Worm (Caenorhabditis elegans) whole organism, midembryonic: ENCODE measurements around the gene nhr-59.
"Not testable (repeated sequence)": the region's sequence is repeated elsewhere in the genome, so short reads cannot be mapped to it uniquely, and the experiment has no call there.

ENCODE experiments used
- T22C8.4 ChIP-seq: fragments of 200-800 bp; sonication (Bioruptor generic); IDR thresholded peaks from 2 replicates; pipeline ENCODE4 v1.3.6; 2022; ENCODE audit warnings: missing genetic modification characterization, missing compliant biosample characterization
- cog-1 ChIP-seq: sonication (generic microtip); optimal IDR thresholded peaks from 2 replicates; lab custom pipeline; 2016; ENCODE audit warnings: missing genetic modification characterization, missing compliant biosample characterization
- flt-1 ChIP-seq: fragments of 200-800 bp; sonication (Bioruptor generic); IDR thresholded peaks from 2 replicates; pipeline ENCODE4 v1.3.6; 2022; ENCODE audit warnings: missing genetic modification characterization, missing compliant biosample characterization
- klf-2 ChIP-seq: fragments of 200-800 bp; sonication (Bioruptor generic); conservative IDR thresholded peaks from 2 replicates; pipeline ENCODE4 v1.3.6; 2022; ENCODE audit warnings: missing genetic modification reagents, missing genetic modification characterization, missing compliant biosample characterization
- med-1 ChIP-seq: sonication (generic microtip); optimal IDR thresholded peaks from 2 replicates; lab custom pipeline; 2017; ENCODE audit warnings: missing genetic modification characterization, mild to moderate bottlenecking, missing compliant biosample characterization, antibody characterized with exemption, missing genetic modification reagents; ENCODE audit not compliant: insufficient read depth
- ref-1 ChIP-seq: fragments of 200-800 bp; sonication (Bioruptor generic); conservative IDR thresholded peaks from 2 replicates; pipeline ENCODE4 v1.3.6; 2022; ENCODE audit warnings: missing genetic modification reagents, missing genetic modification characterization, missing compliant biosample characterization
- tab-1 ChIP-seq: fragments of 200-800 bp; sonication (Bioruptor generic); IDR thresholded peaks from 2 replicates; pipeline ENCODE4 v1.3.6; 2022; ENCODE audit warnings: missing genetic modification characterization, missing compliant biosample characterization
- ztf-23 ChIP-seq: fragments of 200-800 bp; sonication (Bioruptor generic); IDR thresholded peaks from 2 replicates; pipeline ENCODE4 v1.3.6; 2022; ENCODE audit warnings: missing genetic modification reagents, missing genetic modification characterization, missing compliant biosample characterization
- ztf-29 ChIP-seq: fragments of 200-800 bp; sonication (Bioruptor generic); IDR thresholded peaks from 2 replicates; pipeline ENCODE4 v1.3.6; 2022; ENCODE audit warnings: missing genetic modification reagents, missing genetic modification characterization, missing compliant biosample characterization

Gene nhr-59

ce11 chrV:2264455-2264854, 13.6 kb downstream of the nhr-59 start, which contains the start of gene nhr-183:
Gene nhr-183, minus strand, starts transcription at chrV:2264634.
- TF ChIP-seq tab-1 (GFP tag; lab: Robert Waterston, UW): no peak
- no peak for TF ChIP-seq flt-1 (GFP tag; lab: Robert Waterston, UW)
- no peak for TF ChIP-seq klf-2 (GFP tag; lab: Robert Waterston, UW)
- no peak for TF ChIP-seq ref-1 (GFP tag; lab: Robert Waterston, UW)
- TF ChIP-seq ztf-29: no peak
- TF ChIP-seq T22C8.4: no peak
- no peak for TF ChIP-seq med-1 (GFP tag; lab: Kevin White, UChicago)
- no peak for TF ChIP-seq cog-1 (tag; lab: Kevin White, UChicago)
- no peak for TF ChIP-seq ztf-23 (GFP tag; lab: Robert Waterston, UW)

DNA sequence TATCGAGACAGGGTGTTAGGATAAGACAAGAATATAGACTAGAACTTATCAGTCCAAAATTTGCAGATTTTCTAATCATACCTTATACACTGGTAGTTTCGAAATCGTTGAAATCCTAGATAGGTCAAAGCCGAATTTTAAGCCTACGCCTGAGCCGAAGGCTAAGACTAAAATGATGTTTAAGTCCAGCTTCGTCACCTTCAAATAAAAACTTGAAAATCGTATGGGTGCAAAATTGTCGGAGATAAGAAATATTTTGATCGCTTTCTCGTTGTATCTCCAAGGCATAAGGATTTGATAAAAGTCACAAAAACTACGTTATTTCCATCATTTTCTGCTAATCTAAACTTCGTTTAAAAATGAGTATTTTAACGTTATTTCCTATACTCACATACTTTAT, 17.4 kb downstream of the nhr-59 start, which contains the start of gene F41B5.12:
F41B5.12 (plus strand) TSS at position 301 of the 400 bp plus-strand sequence.
- TF ChIP-seq T22C8.4 (no peak), ref-1 (GFP tag; lab: Robert Waterston, UW) (no peak), klf-2 (GFP tag; lab: Robert Waterston, UW) (no peak)

DNA sequence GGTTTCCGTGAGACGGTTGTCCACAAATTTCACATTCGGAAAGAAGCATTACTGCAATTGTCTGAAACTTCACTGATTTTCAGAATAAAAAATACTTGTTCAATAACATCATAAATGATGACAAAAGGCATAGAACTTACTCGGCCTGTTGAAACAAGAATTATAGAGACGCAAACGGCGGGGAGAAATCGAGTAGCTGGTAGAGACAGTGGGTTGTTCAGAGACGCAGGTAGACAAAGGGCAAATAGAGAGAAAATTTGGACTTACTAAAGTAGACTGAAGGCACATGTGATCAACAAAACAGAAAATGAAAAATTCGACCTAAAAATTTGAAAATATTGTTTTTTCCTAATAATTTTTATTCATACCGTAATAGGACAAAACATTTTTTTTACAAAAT, 18.3 kb downstream of the nhr-59 start, which contains the start of gene nhr-182:
nhr-182 (minus strand) TSS at position 178 of the 400 bp plus-strand sequence.
- TF ChIP-seq cog-1 (tag; lab: Kevin White, UChicago): no peak
- no peak for TF ChIP-seq tab-1 (GFP tag; lab: Robert Waterston, UW)
- no peak for TF ChIP-seq ztf-23 (GFP tag; lab: Robert Waterston, UW)

DNA sequence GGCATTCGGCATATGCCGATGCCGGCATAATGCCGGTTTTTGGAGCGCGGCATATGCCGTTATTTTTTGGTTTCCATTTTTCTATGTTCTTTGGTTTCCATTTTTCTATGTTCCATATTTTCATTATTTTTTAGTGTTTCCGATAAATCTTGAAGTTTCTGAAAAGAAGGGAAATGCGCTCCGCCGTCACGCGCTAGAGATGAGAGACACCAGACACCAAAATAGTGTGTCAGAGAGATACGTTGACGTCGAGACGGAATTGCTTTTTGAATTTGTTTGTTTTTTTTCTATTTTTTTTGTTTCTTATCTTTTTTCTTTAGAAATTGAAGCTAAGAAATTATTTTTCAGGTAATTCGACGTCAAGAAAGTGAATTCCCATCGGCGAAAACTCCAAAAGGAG, 22.9 kb downstream of the nhr-59 start, which contains the start of gene F41B5.1:
F41B5.1 (plus strand) TSS at position 343 of the 400 bp plus-strand sequence.
- not testable (repeated sequence) for TF ChIP-seq ztf-23 (GFP tag; lab: Robert Waterston, UW); flt-1 (GFP tag; lab: Robert Waterston, UW); cog-1 (tag; lab: Kevin White, UChicago)

DNA sequence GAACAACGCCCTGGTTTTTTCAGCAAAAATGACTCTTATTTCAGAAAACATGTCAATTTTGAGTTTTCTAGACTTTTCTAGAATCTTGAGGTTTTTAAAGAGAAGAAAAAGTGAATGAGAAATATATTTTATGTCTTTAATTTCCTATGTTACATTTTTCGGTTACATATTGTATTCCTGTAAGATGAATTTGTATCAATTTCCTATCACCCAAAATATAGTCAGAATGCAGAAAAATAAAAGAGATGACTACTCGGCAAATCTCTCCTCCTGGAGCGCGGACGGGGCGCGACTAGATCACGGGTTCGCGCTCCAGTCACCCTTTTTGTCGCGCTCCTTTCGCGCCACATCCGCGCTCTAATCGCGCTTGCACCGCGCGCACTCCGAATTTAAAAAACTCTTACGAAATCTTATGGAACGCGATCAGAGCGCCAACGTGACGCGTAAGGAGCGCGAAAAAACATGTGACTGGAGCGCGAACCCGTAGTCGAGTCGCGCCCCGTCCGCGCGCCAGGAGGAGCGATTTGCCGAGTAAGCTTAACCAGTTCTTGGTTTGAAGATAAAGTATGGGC, 23.4 kb downstream of the nhr-59 start, which contains the start of gene str-253:
str-253 (minus strand) TSS at position 51 of the 572 bp plus-strand sequence.
- TF ChIP-seq med-1 (GFP tag; lab: Kevin White, UChicago) (no peak), ref-1 (GFP tag; lab: Robert Waterston, UW) (no peak), klf-2 (GFP tag; lab: Robert Waterston, UW) (no peak), T22C8.4 (no peak), tab-1 (GFP tag; lab: Robert Waterston, UW) (no peak), cog-1 (tag; lab: Kevin White, UChicago) (no peak), flt-1 (GFP tag; lab: Robert Waterston, UW) (no peak), ztf-23 (GFP tag; lab: Robert Waterston, UW) (no peak), ztf-29 (no peak)

DNA sequence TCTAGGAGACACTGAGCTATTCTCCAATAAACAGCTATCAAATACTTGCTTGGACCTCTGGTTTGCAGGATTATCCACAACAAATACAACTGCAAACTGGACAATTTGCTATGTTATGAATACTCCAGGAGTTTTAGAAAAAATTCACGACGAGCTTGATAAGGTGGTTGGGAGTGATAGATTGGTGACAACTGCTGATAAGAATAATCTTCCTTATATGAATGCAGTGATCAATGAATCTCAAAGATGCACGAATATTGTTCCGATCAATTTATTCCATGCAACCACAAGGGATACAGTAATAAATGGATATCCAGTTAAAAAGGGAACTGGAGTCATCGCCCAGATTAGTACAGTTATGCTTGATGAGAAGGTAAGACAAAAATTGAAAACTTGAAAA, 26.3 kb downstream of the nhr-59 start:
- TF ChIP-seq klf-2 (GFP tag; lab: Robert Waterston, UW): no peak
- no peak for TF ChIP-seq flt-1 (GFP tag; lab: Robert Waterston, UW)
- no peak for TF ChIP-seq tab-1 (GFP tag; lab: Robert Waterston, UW)
- no peak for TF ChIP-seq med-1 (GFP tag; lab: Kevin White, UChicago)
- no peak for TF ChIP-seq ztf-29
- no peak for TF ChIP-seq ref-1 (GFP tag; lab: Robert Waterston, UW)
- no peak for TF ChIP-seq T22C8.4
- no peak for TF ChIP-seq ztf-23 (GFP tag; lab: Robert Waterston, UW)

DNA sequence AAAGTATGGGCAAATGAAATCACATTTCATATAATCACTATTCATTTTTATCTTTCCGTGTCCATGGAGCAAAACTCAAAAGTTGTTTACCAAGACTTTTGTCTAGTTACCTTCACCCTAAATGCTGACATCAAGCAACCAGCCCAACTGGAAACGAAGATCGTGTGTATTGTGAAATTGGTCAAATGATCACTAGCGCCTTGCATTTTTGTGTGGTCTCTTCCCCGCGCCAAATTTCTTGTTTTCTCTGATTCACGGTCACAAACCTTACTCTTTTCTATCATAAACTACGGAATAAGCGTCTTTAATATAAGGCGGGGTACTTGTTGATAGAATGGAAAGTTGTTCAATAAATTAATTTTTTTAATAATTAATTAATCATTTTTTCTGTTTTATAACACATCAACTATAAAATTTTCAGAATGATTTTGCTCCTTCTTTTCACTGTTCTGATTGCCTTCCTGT, 27.9 kb downstream of the nhr-59 start, which contains the start of gene cyp-33C7:
cyp-33C7 (plus strand) TSS at position 415 of the 465 bp plus-strand sequence.
- TF ChIP-seq tab-1 (GFP tag; lab: Robert Waterston, UW): no peak
- no peak for TF ChIP-seq flt-1 (GFP tag; lab: Robert Waterston, UW)
- no peak for TF ChIP-seq med-1 (GFP tag; lab: Kevin White, UChicago)
- no peak for TF ChIP-seq klf-2 (GFP tag; lab: Robert Waterston, UW)
- TF ChIP-seq ztf-23 (GFP tag; lab: Robert Waterston, UW): no peak

DNA sequence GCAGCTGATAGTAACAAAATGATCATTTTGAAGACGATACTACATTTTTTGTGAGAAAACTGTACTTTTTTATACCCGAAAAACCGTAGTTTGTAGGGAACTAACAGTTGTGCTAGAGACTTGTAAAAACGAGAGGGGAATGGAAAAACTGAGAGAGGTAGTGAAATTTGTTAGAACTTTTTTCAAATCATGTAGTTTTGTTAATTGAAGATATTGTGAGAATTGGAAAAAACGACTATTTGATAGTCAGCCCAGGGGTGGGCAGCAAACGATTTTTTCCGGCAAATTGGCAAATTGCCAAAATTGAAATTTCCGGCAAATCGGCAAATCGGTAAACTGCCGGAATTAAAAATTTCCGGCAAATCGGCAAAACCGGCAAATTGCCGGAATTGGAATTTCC, 28.8 kb downstream of the nhr-59 start, which contains the start of gene cyp-33C6:
cyp-33C6 (minus strand) TSS at position 101 of the 400 bp plus-strand sequence.
- TF ChIP-seq tab-1 (GFP tag; lab: Robert Waterston, UW): no peak
- TF ChIP-seq flt-1 (GFP tag; lab: Robert Waterston, UW): no peak
- TF ChIP-seq ztf-29: no peak
- no peak for TF ChIP-seq ztf-23 (GFP tag; lab: Robert Waterston, UW)
- no peak for TF ChIP-seq med-1 (GFP tag; lab: Kevin White, UChicago)
- TF ChIP-seq klf-2 (GFP tag; lab: Robert Waterston, UW): no peak
- TF ChIP-seq cog-1 (tag; lab: Kevin White, UChicago): no peak

- TF ChIP-seq flt-1 (GFP tag; lab: Robert Waterston, UW) (no peak), T22C8.4 (no peak), ztf-29 (no peak), ref-1 (GFP tag; lab: Robert Waterston, UW) (no peak), klf-2 (GFP tag; lab: Robert Waterston, UW) (no peak), med-1 (GFP tag; lab: Kevin White, UChicago) (no peak), ztf-23 (GFP tag; lab: Robert Waterston, UW) (no peak), cog-1 (tag; lab: Kevin White, UChicago) (no peak), tab-1 (GFP tag; lab: Robert Waterston, UW) (no peak)
Measured at ce11 chrV:2244751-2245150, 33.3 kb downstream of the nhr-59 start, which contains the start of gene cyp-33C5. Gene cyp-33C5, plus strand, starts transcription at chrV:2245004.
